Worm (Caenorhabditis elegans) whole organism, L4/young adult: ENCODE data around the gene cyp-25A2.

Experiments used
- W03F9.2 ChIP-seq: fragments of 150-350 bp; optimal IDR thresholded peaks from 2 replicates; lab custom pipeline; 2014; ENCODE audit warnings: missing biosample characterization, missing genetic modification characterization
- dao-5 ChIP-seq: sonication (generic microtip); optimal IDR thresholded peaks from 2 replicates; lab custom pipeline; 2016; ENCODE audit warnings: missing genotype, missing genetic modification characterization, moderate library complexity, missing compliant biosample characterization
- him-1 ChIP-seq: sonication (generic microtip); optimal IDR thresholded peaks from 2 replicates; lab custom pipeline; 2016; ENCODE audit warnings: missing genotype, missing genetic modification reagents, missing genetic modification characterization, missing compliant biosample characterization

DNA sequence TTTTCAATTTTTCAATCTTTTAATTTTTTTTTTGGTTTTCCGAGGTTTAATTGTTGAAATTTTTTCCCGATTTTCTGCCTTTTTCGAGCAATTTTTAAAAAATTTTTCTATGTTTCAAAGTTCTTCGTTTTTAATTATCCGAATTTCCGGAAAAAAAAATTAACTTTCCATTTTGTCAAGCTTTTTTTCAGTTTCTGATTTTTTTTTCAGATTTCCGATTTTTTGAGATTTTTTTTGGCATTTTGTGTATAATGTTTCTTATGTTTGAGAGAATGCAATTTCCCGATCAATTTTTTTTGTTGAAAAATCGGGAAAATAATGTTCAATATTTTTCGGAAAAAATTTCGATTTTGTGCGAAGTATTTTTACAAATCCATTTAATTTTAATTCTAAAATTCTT is 28.1 kb upstream of the cyp-25A2 start:
- TF ChIP-seq W03F9.2 (tag; lab: Kevin White, UChicago), result no peak
- TF ChIP-seq him-1 (tag; lab: Kevin White, UChicago), result no peak
- no peak for TF ChIP-seq dao-5 (tag; lab: Kevin White, UChicago)
